Worm (Caenorhabditis elegans) whole organism, L1 larva: Measurements from ENCODE around the gene vit-2.

Experiments used
- F16B12.6 ChIP-seq: fragments of 150-350 bp; optimal IDR thresholded peaks from 2 replicates; lab custom pipeline; 2014; ENCODE audit warnings: missing biosample characterization, missing genetic modification characterization
- lin-14 ChIP-seq: fragments of 200-800 bp; sonication (Bioruptor generic); optimal IDR thresholded peaks from 2 replicates; lab custom pipeline; 2018; ENCODE audit warnings: mild to moderate bottlenecking, missing genetic modification characterization, moderate library complexity, missing compliant biosample characterization
- nhr-90 ChIP-seq: sonication (generic microtip); optimal IDR thresholded peaks from 2 replicates; lab custom pipeline; 2016; ENCODE audit warnings: mild to moderate bottlenecking, missing genetic modification characterization, missing compliant biosample characterization; ENCODE audit not compliant: poor library complexity
- ztf-11 ChIP-seq, 2 experiments: sonication (generic microtip); optimal IDR thresholded peaks; 2 replicates each; lab custom pipeline; 2016 to 2017; ENCODE audit warnings: missing genetic modification characterization in 2 of 2, missing biosample characterization in 1 of 2, missing compliant biosample characterization in 1 of 2

DNA sequence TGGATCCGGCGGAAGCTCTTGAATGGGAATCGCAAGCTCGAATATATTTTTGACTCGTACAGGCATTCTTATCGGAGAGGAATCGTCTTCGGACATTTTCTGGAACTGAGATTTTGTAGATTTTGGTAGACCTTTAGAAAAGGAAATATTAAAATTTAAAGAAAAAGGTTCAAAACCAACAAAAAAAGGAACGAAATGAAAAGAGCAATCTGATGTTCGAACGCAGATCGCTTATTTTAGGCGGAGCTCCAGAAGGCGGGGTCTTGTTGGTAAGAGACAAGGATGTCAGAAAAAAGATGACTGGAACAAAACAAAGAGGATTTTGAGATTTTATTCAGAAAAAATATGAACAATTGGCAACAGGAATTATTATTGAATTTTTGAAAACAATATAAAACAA is 6.1 kb downstream of the vit-2 start, which contains the start of gene C42D8.9:
- TF ChIP-seq nhr-90 (tag; lab: Kevin White, UChicago), result no peak
- TF ChIP-seq ztf-11 (tag; optimal IDR thresholded peaks at IDR 0.05; lab: Kevin White, UChicago), result no peak
- TF ChIP-seq F16B12.6 (tag; lab: Kevin White, UChicago), result no peak
- no peak for TF ChIP-seq lin-14 (GFP tag; lab: Kevin White, UChicago)
